Worm (Caenorhabditis elegans): Measurements from ENCODE around the gene gly-1.

Gene gly-1

ce11 chrII:10870698-10871097 is 31.3 kb downstream of the gly-1 start (continued):
- TF ChIP-seq unc-130 (GFP tag; optimal IDR thresholded peaks at IDR 0.05) (no peak), madf-3 (GFP tag; IDR thresholded peaks at IDR 0.05) (no peak), lsy-27 (tag; optimal IDR thresholded peaks at IDR 0.05; ENCODE audit: borderline replicate concordance, insufficient read depth) (no peak), attf-3 (GFP tag; conservative IDR thresholded peaks at IDR 0.05) (no peak), Y53F4B.3 (GFP tag; IDR thresholded peaks at IDR 0.05) (no peak), B0336.3 (GFP tag; IDR thresholded peaks at IDR 0.05) (0 out of 2 replicates have a peak, but pooled peaks have one; percentile 15), lsl-1 (GFP tag; optimal IDR thresholded peaks at IDR 0.05) (no peak), lin-26 (GFP tag; IDR thresholded peaks at IDR 0.05) (no peak), rcor-1 (GFP tag; IDR thresholded peaks at IDR 0.05) (no peak), ceh-100 (GFP tag; IDR thresholded peaks at IDR 0.05) (no peak), hlh-26 (GFP tag; conservative IDR thresholded peaks at IDR 0.05) (no peak), mes-4 (tag; optimal IDR thresholded peaks at IDR 0.05) (no peak), B0261.1 (tag; optimal IDR thresholded peaks at IDR 0.05) (no peak), chd-7 (tag; optimal IDR thresholded peaks at IDR 0.05) (no peak), pbrm-1 (GFP tag; IDR thresholded peaks at IDR 0.05) (no peak), F23B12.7 (tag; optimal IDR thresholded peaks at IDR 0.05; ENCODE audit: insufficient read depth) (no peak), egl-18 (GFP tag; IDR thresholded peaks at IDR 0.05) (no peak), repo-1 (tag; optimal IDR thresholded peaks at IDR 0.05) (no peak), ceh-79 (tag; optimal IDR thresholded peaks at IDR 0.05) (no peak), F10E7.11 (tag; optimal IDR thresholded peaks at IDR 0.05) (no peak), lin-40 (tag; optimal IDR thresholded peaks at IDR 0.05) (no peak), ZK185.1 (tag; optimal IDR thresholded peaks at IDR 0.05; ENCODE audit: poor library complexity, severe bottlenecking) (no peak), ztf-25 (GFP tag; IDR thresholded peaks at IDR 0.05) (0 out of 2 replicates have a peak, but pooled peaks have one; percentile 66), ztf-18 (tag; optimal IDR thresholded peaks at IDR 0.05) (no peak), lir-1 (GFP tag; conservative IDR thresholded peaks at IDR 0.05) (no peak), B0035.1 (tag; optimal IDR thresholded peaks at IDR 0.05) (peak; percentile 6), hrde-1 (tag; optimal IDR thresholded peaks at IDR 0.05; ENCODE audit: borderline replicate concordance) (peak; percentile 48), rpc-1 (optimal IDR thresholded peaks at IDR 0.05) (no peak), rpc-1 (tag; optimal IDR thresholded peaks at IDR 0.05) (no peak), nhr-27 (tag; optimal IDR thresholded peaks at IDR 0.05) (no peak), rec-8 (tag; optimal IDR thresholded peaks at IDR 0.05) (no peak)

ce11 chrII:10868670-10869246 is 33.2 kb downstream of the gly-1 start, which contains the start of the genes gmps-1 and cap-2:
Gene gmps-1 (minus strand): TSS chrII:10868720.
Gene cap-2 (plus strand): TSS chrII:10869196.
- TF ChIP-seq F22D6.2 (tag; optimal IDR thresholded peaks at IDR 0.05) (peak; percentile 79), somi-1 (GFP tag; optimal IDR thresholded peaks at IDR 0.05) (peak; percentile 42), tbx-9 (tag; optimal IDR thresholded peaks at IDR 0.05; ENCODE audit: borderline replicate concordance) (no peak), C17E4.6 (GFP tag; IDR thresholded peaks at IDR 0.05) (peak; percentile 92), B0336.3 (GFP tag; IDR thresholded peaks at IDR 0.05) (peak; percentile 95), ccch-3 (GFP tag; optimal IDR thresholded peaks at IDR 0.05) (no peak), ceh-27 (GFP tag; optimal IDR thresholded peaks at IDR 0.05) (peak; percentile 91), hlh-26 (GFP tag; conservative IDR thresholded peaks at IDR 0.05) (no peak), xnd-1 (tag; optimal IDR thresholded peaks at IDR 0.05) (peak; percentile 81), lin-54 (GFP tag; optimal IDR thresholded peaks at IDR 0.05) (peak; percentile 92), T07F8.4 (tag; optimal IDR thresholded peaks at IDR 0.05) (peak; percentile 62), Y53F4B.3 (GFP tag; IDR thresholded peaks at IDR 0.05) (0 out of 2 replicates have a peak, but pooled peaks have one; percentile 14), F33H1.4 (GFP tag; IDR thresholded peaks at IDR 0.05) (peak; percentile 100), hsf-1 (GFP tag; IDR thresholded peaks at IDR 0.05) (peak; percentile 80), hmg-1.2 (GFP tag; IDR thresholded peaks at IDR 0.05) (peak; percentile 88), tbp1 (GFP tag; optimal IDR thresholded peaks at IDR 0.05) (peak; percentile 74), F52B5.7 (tag; optimal IDR thresholded peaks at IDR 0.05) (peak; percentile 43), nhr-120 (GFP tag; IDR thresholded peaks at IDR 0.05) (no peak), attf-5 (GFP tag; optimal IDR thresholded peaks at IDR 0.05) (peak; percentile 96), attf-6 (GFP tag; IDR thresholded peaks at IDR 0.05) (0 out of 2 replicates have a peak, but pooled peaks have one; percentile 30)
